Worm (Caenorhabditis elegans) whole organism, L1 larva: ENCODE measurements around the gene pat-6.

ENCODE experiments used
- C34B4.2 ChIP-seq: sonication (generic microtip); optimal IDR thresholded peaks from 2 replicates; lab custom pipeline; 2017; ENCODE audit warnings: mild to moderate bottlenecking, missing genetic modification characterization, missing compliant biosample characterization
- ama-1 ChIP-seq: fragments of 150-350 bp; optimal IDR thresholded peaks from 2 replicates; lab custom pipeline; 2014
- blmp-1 ChIP-seq: fragments of 150-350 bp; optimal IDR thresholded peaks from 2 replicates; lab custom pipeline; 2014; ENCODE audit warnings: missing biosample characterization, missing genetic modification characterization
- ceh-88 ChIP-seq: fragments of 200-800 bp; sonication (Bioruptor generic); IDR thresholded peaks from 2 replicates; pipeline ENCODE4 v1.3.6; 2022; ENCODE audit warnings: missing genetic modification characterization, missing compliant biosample characterization
- ceh-90 ChIP-seq: sonication (generic microtip); optimal IDR thresholded peaks from 2 replicates; lab custom pipeline; 2016; ENCODE audit warnings: missing genetic modification characterization, missing compliant biosample characterization
- efl-1 ChIP-seq, 4 experiments: fragments of 150-350 bp; optimal IDR thresholded peaks in 3 of 4; peaks in 1 of 4; 1 replicate in 1 of 4; 2 replicates in 3 of 4; lab custom pipeline; 2014; ENCODE audit warnings: missing biosample characterization in 2 of 4, missing genetic modification characterization in 2 of 4, missing genetic modification reagents in 2 of 4
- elt-2 ChIP-seq: sonication (generic microtip); optimal IDR thresholded peaks from 2 replicates; lab custom pipeline; 2016; ENCODE audit warnings: missing genetic modification characterization, mild to moderate bottlenecking, inconsistent platforms, missing compliant biosample characterization, missing genetic modification reagents
- ets-5 ChIP-seq: fragments of 200-800 bp; sonication (Bioruptor generic); IDR thresholded peaks from 2 replicates; pipeline ENCODE4 v1.3.6; 2022; ENCODE audit warnings: missing genetic modification characterization, missing compliant biosample characterization
- fkh-10 ChIP-seq: sonication (generic microtip); optimal IDR thresholded peaks from 2 replicates; lab custom pipeline; 2017; ENCODE audit warnings: missing biosample characterization, missing genetic modification reagents, missing genetic modification characterization
- fkh-8 ChIP-seq: sonication (generic microtip); optimal IDR thresholded peaks from 2 replicates; lab custom pipeline; 2016; ENCODE audit warnings: mild to moderate bottlenecking, missing genetic modification characterization, missing compliant biosample characterization
- hpl-2 ChIP-seq: fragments of 150-350 bp; optimal IDR thresholded peaks from 2 replicates; lab custom pipeline; 2014; ENCODE audit warnings: missing biosample characterization, missing genetic modification reagents, missing genetic modification characterization
- irx-1 ChIP-seq: sonication (generic microtip); optimal IDR thresholded peaks from 2 replicates; lab custom pipeline; 2016; ENCODE audit warnings: missing genetic modification characterization, missing compliant biosample characterization
- lin-13 ChIP-seq: fragments of 150-350 bp; optimal IDR thresholded peaks from 2 replicates; lab custom pipeline; 2014; ENCODE audit warnings: missing biosample characterization, missing genetic modification reagents, missing genetic modification characterization
- lin-15B ChIP-seq: fragments of 150-350 bp; sonication (generic microtip); optimal IDR thresholded peaks from 3 replicates; lab custom pipeline; 2014; ENCODE audit warnings: missing biosample characterization, missing genetic modification characterization
- lsy-2 ChIP-seq, 2 experiments: fragments of 150-350 bp; optimal IDR thresholded peaks; 2 replicates each; lab custom pipeline; 2014; ENCODE audit warnings: missing biosample characterization in 2 of 2, missing genetic modification characterization in 2 of 2
- nhr-19 ChIP-seq: fragments of 200-800 bp; sonication (Bioruptor generic); conservative IDR thresholded peaks from 2 replicates; pipeline ENCODE4 v1.3.6; 2022; ENCODE audit warnings: missing genetic modification characterization, missing compliant biosample characterization
- nhr-237 ChIP-seq: fragments of 150-350 bp; optimal IDR thresholded peaks from 2 replicates; lab custom pipeline; 2014; ENCODE audit warnings: missing biosample characterization, missing genetic modification characterization
- nhr-47 ChIP-seq: sonication (generic microtip); optimal IDR thresholded peaks from 2 replicates; lab custom pipeline; 2016; ENCODE audit warnings: mild to moderate bottlenecking, missing genetic modification characterization, moderate library complexity, missing compliant biosample characterization
- nhr-71 ChIP-seq: sonication (generic microtip); optimal IDR thresholded peaks from 2 replicates; lab custom pipeline; 2016; ENCODE audit warnings: mild to moderate bottlenecking, missing genetic modification characterization, moderate library complexity, missing compliant biosample characterization
- nhr-76 ChIP-seq: sonication (generic microtip); optimal IDR thresholded peaks from 2 replicates; lab custom pipeline; 2017; ENCODE audit warnings: missing biosample characterization, missing genetic modification characterization
- nhr-84 ChIP-seq: sonication (generic microtip); optimal IDR thresholded peaks from 2 replicates; lab custom pipeline; 2017; ENCODE audit warnings: missing biosample characterization, missing genetic modification characterization
- nhr-85 ChIP-seq: sonication (generic microtip); peaks from one replicate; lab custom pipeline; 2016; ENCODE audit warnings: missing genetic modification characterization, inconsistent platforms, missing compliant biosample characterization
- nhr-90 ChIP-seq: sonication (generic microtip); optimal IDR thresholded peaks from 2 replicates; lab custom pipeline; 2016; ENCODE audit warnings: mild to moderate bottlenecking, missing genetic modification characterization, missing compliant biosample characterization; ENCODE audit not compliant: poor library complexity
- pag-3 ChIP-seq: sonication (generic microtip); optimal IDR thresholded peaks from 2 replicates; lab custom pipeline; 2017; ENCODE audit warnings: missing genetic modification characterization, mild to moderate bottlenecking, missing compliant biosample characterization, antibody characterized with exemption, borderline replicate concordance; ENCODE audit not compliant: insufficient read depth
- pqm-1 ChIP-seq: sonication (generic microtip); optimal IDR thresholded peaks from 3 replicates; lab custom pipeline; 2017; ENCODE audit warnings: missing biosample characterization, missing genetic modification characterization
- snpc-4 ChIP-seq: fragments of 150-350 bp; optimal IDR thresholded peaks from 2 replicates; lab custom pipeline; 2014; ENCODE audit warnings: missing biosample characterization, missing genetic modification characterization
- snu-23 ChIP-seq: sonication (generic microtip); optimal IDR thresholded peaks from 2 replicates; lab custom pipeline; 2016; ENCODE audit warnings: missing genetic modification characterization, missing compliant biosample characterization
- sptf-1 ChIP-seq: fragments of 150-350 bp; optimal IDR thresholded peaks from 2 replicates; lab custom pipeline; 2014; ENCODE audit warnings: missing biosample characterization, missing genetic modification characterization
- swsn-7 ChIP-seq: sonication (generic microtip); optimal IDR thresholded peaks from 2 replicates; lab custom pipeline; 2016; ENCODE audit warnings: missing genetic modification characterization, missing compliant biosample characterization
- tbx-2 ChIP-seq: sonication (generic microtip); optimal IDR thresholded peaks from 2 replicates; lab custom pipeline; 2016; ENCODE audit warnings: missing genetic modification characterization, missing compliant biosample characterization
- unc-130 ChIP-seq: fragments of 150-350 bp; optimal IDR thresholded peaks from 2 replicates; lab custom pipeline; 2017; ENCODE audit warnings: missing biosample characterization, missing genetic modification characterization, inconsistent platforms
- unc-62 ChIP-seq: fragments of 150-350 bp; optimal IDR thresholded peaks from 2 replicates; lab custom pipeline; 2014; ENCODE audit warnings: missing biosample characterization, missing genetic modification reagents, missing genetic modification characterization
- zag-1 ChIP-seq: fragments of 150-350 bp; optimal IDR thresholded peaks from 2 replicates; lab custom pipeline; 2014; ENCODE audit warnings: missing biosample characterization, missing genetic modification characterization
- ztf-4 ChIP-seq: fragments of 150-350 bp; optimal IDR thresholded peaks from 2 replicates; lab custom pipeline; 2014; ENCODE audit warnings: missing biosample characterization, missing genetic modification characterization

The pat-6 gene

DNA sequence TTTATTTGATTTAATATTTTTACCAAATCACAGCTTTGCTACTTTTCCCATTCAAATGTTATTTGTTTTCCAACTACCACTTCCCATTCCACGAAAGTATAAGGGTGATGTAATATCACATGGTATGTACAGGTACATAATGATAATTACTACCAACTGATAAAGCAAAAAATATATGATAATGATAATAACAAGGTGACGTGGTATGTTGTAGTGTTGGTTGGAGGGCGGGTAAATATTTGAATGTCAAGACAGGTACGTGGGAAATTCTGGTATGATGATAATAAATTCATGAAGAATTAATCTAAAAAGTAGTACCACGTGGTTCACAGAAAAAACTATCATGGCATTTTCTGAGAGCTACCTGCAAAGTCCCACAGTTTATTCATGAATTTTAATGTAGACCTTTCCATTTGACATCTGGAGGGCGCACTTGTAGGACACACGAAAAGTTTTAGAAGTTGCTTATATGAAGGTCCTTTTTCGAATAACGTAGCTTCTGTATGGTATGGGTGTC is 27.9 kb upstream of the pat-6 start (continued):
- TF ChIP-seq tbx-2 (tag; lab: Kevin White, UChicago) (peak; percentile 9), snu-23 (GFP tag; lab: Kevin White, UChicago) (peak; percentile 48), nhr-90 (peak; percentile 78), elt-2 (peak; percentile 96), nhr-71 (peak; percentile 50), nhr-84 (no peak), efl-1 (optimal IDR thresholded peaks at IDR 0.05; lab: Kevin White, UChicago) (no peak), efl-1 (GFP tag; optimal IDR thresholded peaks at IDR 0.05 in 1 of 2; lab: Kevin White, UChicago) (peak in 1 of 2 experiments; percentile 90), nhr-47 (tag; lab: Kevin White, UChicago) (peak; percentile 22), swsn-7 (no peak), pqm-1 (tag; lab: Kevin White, UChicago) (peak; percentile 96), irx-1 (no peak), lsy-2 (tag; optimal IDR thresholded peaks at IDR 0.05; lab: Kevin White, UChicago) (no peak), ztf-4 (tag; lab: Kevin White, UChicago) (no peak), zag-1 (tag; lab: Kevin White, UChicago) (no peak), nhr-85 (peak; percentile 39), hpl-2 (GFP tag; lab: Kevin White, UChicago) (peak; percentile 25), ama-1 (lab: Kevin White, UChicago) (peak; percentile 20), lin-15B (no peak), fkh-10 (no peak), lin-13 (GFP tag; lab: Kevin White, UChicago) (no peak), pag-3 (tag; lab: Kevin White, UChicago) (no peak), unc-130 (tag; lab: Kevin White, UChicago) (no peak), sptf-1 (tag; lab: Kevin White, UChicago) (no peak), ets-5 (GFP tag; lab: Robert Waterston, UW) (no peak), nhr-19 (GFP tag; lab: Robert Waterston, UW) (peak; percentile 28; the same call in 1 of the 2 replicates), ceh-90 (no peak), ceh-88 (GFP tag; lab: Robert Waterston, UW) (no peak), nhr-76 (tag; lab: Kevin White, UChicago) (no peak)

DNA sequence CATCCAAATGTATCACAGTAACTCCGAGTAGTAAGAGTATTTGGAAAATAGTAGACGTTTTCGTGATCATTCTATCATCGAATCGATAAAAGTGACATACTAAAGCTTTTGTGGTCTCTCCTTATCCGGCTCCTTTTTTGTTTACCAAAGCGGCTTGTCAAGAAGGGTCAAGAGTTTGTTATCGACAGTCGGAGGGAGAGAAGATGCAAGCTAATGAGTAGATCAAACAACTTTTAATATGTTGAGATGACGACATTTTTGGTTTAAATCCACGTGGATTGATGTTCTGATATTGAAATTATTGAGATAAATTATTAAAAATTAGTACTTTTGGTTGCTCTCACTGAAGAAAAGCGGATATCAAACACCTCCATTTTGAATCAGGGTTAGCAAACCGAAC is 27.3 kb upstream of the pat-6 start, which contains the start of gene T21D12.7:
Gene T21D12.7, minus strand, starts transcription at position 101 of the 400 bp plus-strand sequence.
- no peak for TF ChIP-seq nhr-85
- no peak for TF ChIP-seq fkh-8
- no peak for TF ChIP-seq C34B4.2 (tag; lab: Kevin White, UChicago)
- TF ChIP-seq nhr-237 (tag; lab: Kevin White, UChicago): no peak
- TF ChIP-seq snpc-4 (tag; lab: Kevin White, UChicago): no peak
- TF ChIP-seq unc-130 (tag; lab: Kevin White, UChicago): no peak

DNA sequence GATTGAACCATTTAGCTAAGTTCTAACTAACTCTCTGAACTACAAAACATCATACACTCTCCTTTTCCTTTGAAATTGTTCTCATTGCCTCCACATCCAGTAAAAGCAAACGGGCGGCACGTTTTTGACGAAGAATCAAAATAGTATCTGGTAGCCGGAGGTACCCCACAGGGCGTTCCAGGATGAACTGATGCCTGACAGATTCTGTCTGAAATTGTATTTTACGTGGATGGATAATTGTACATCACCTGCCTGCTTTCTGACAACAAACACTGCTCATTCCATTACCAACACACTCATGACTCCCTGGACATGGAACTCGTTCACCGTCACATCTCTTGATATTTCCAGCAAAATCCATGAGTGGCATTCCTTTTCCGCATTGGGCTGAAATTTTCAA is 26.4 kb upstream of the pat-6 start:
- TF ChIP-seq unc-130 (tag; lab: Kevin White, UChicago) (no peak), unc-62 (GFP tag; lab: Kevin White, UChicago) (no peak), efl-1 (optimal IDR thresholded peaks at IDR 0.05; lab: Kevin White, UChicago) (no peak), efl-1 (GFP tag; optimal IDR thresholded peaks at IDR 0.05 in 1 of 2; lab: Kevin White, UChicago) (peak in 1 of 2 experiments; percentile 71)

DNA sequence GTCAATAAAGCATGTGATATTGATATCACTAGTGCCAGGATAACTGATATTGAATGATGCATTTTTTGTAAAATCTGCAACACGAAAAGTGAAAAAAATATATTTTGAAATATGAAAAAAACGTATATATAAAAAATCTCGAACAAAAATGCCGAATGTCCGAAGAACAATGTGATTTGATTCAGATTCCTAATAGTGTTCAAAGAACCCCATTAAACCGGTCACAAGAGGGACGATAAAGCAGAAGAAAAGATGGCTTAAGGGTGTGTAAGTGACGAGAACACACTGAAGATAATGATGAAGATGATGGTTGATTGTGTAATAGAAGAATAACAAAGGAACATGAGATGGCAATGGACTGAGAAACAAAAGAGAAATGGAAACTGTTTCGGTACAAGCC is 24.0 kb upstream of the pat-6 start, which contains the start of gene T21D12.14:
Gene T21D12.14, minus strand, starts transcription at position 101 of the 400 bp plus-strand sequence.
- peak; percentile 32 for TF ChIP-seq blmp-1 (tag; lab: Kevin White, UChicago)
- TF ChIP-seq lsy-2 (tag; optimal IDR thresholded peaks at IDR 0.05; lab: Kevin White, UChicago): no peak

DNA sequence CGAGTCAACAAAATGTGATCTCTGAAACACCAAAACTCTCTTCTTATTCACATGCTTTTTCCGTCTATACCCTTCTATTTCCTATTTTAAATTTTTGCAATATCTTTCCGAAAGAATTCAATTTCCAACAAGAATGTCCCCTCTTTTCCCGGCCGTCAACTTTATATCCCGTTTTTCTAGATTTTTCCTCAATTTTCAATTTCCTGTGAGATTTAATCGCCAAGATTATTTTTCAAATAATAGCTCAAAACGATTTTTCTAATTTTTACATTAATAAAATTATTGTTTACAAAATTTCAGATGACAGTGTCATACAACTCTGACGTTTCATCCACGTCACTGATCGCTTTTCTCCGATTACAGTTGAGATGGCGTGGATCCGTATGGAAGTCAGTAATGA is 19.3 kb upstream of the pat-6 start, which contains the start of gene best-19:
Gene best-19, plus strand, starts transcription at position 301 of the 400 bp plus-strand sequence.
- peak; percentile 2 for TF ChIP-seq fkh-10
- no peak for TF ChIP-seq lin-15B
- TF ChIP-seq, all 84 proteins: peak for 1
